Worm (Caenorhabditis elegans) whole organism, early embryonic: Measurements from ENCODE around the gene srj-32.
"Not testable (repeated sequence)": the region's sequence is repeated elsewhere in the genome, so short reads cannot be mapped to it uniquely, and the experiment has no call there.

ENCODE experiments used
- B0310.2 ChIP-seq: sonication (generic microtip); optimal IDR thresholded peaks from 2 replicates; lab custom pipeline; 2016; ENCODE audit warnings: mild to moderate bottlenecking, missing genetic modification characterization, missing compliant biosample characterization
- F13C5.2 ChIP-seq: sonication (generic microtip); optimal IDR thresholded peaks from 2 replicates; lab custom pipeline; 2017; ENCODE audit warnings: mild to moderate bottlenecking, missing genetic modification characterization, inconsistent platforms, missing compliant biosample characterization
- aly-1 ChIP-seq: sonication (generic microtip); optimal IDR thresholded peaks from 2 replicates; lab custom pipeline; 2016; ENCODE audit warnings: missing genetic modification characterization, missing compliant biosample characterization
- ama-1 ChIP-seq: fragments of 150-350 bp; optimal IDR thresholded peaks from 2 replicates; lab custom pipeline; 2014
- ceh-13 ChIP-seq: fragments of 200-800 bp; sonication (Bioruptor generic); optimal IDR thresholded peaks from 2 replicates; lab custom pipeline; 2018; ENCODE audit warnings: mild to moderate bottlenecking, missing genetic modification characterization, missing compliant biosample characterization
- ceh-36 ChIP-seq: sonication (generic microtip); optimal IDR thresholded peaks from 2 replicates; lab custom pipeline; 2016; ENCODE audit warnings: missing genetic modification characterization, inconsistent platforms, missing compliant biosample characterization
- ets-7 ChIP-seq: sonication (generic microtip); optimal IDR thresholded peaks from 2 replicates; lab custom pipeline; 2016; ENCODE audit warnings: missing genotype, missing genetic modification characterization, missing compliant biosample characterization
- flt-1 ChIP-seq: fragments of 200-800 bp; sonication (Bioruptor generic); IDR thresholded peaks from 2 replicates; pipeline ENCODE4 v1.3.6; 2022; ENCODE audit warnings: missing genetic modification characterization, missing compliant biosample characterization
- hmbx-1 ChIP-seq: sonication (generic microtip); optimal IDR thresholded peaks from 2 replicates; lab custom pipeline; 2016; ENCODE audit warnings: mild to moderate bottlenecking, missing genetic modification characterization, missing compliant biosample characterization
- hmg-4 ChIP-seq: fragments of 200-800 bp; sonication (Bioruptor generic); optimal IDR thresholded peaks from 2 replicates; lab custom pipeline; 2018; ENCODE audit warnings: mild to moderate bottlenecking, missing genetic modification characterization, missing compliant biosample characterization
- hnd-1 ChIP-seq: sonication (generic microtip); optimal IDR thresholded peaks from 2 replicates; lab custom pipeline; 2016; ENCODE audit warnings: missing genetic modification characterization, missing compliant biosample characterization
- pes-1 ChIP-seq: fragments of 200-800 bp; sonication (Bioruptor generic); IDR thresholded peaks from 2 replicates; pipeline ENCODE4 v1.3.6; 2022; ENCODE audit warnings: missing genetic modification reagents, missing genetic modification characterization, missing compliant biosample characterization
- scrt-1 ChIP-seq: fragments of 200-800 bp; sonication (Bioruptor generic); IDR thresholded peaks from 2 replicates; pipeline ENCODE4 v1.3.6; 2022; ENCODE audit warnings: missing genetic modification characterization, missing compliant biosample characterization
- sea-1 ChIP-seq: fragments of 200-800 bp; sonication (Bioruptor generic); conservative IDR thresholded peaks from 2 replicates; pipeline ENCODE4 v1.3.6; 2022; ENCODE audit warnings: missing genetic modification characterization, missing compliant biosample characterization
- tbx-11 ChIP-seq: fragments of 200-800 bp; sonication (Bioruptor generic); IDR thresholded peaks from 2 replicates; pipeline ENCODE4 v1.3.6; 2022; ENCODE audit warnings: missing genetic modification characterization, missing compliant biosample characterization
- tbx-37 ChIP-seq: fragments of 200-800 bp; sonication (Bioruptor generic); conservative IDR thresholded peaks from 2 replicates; pipeline ENCODE4 v1.3.6; 2022; ENCODE audit warnings: missing genetic modification reagents, missing genetic modification characterization, missing compliant biosample characterization
- tra-4 ChIP-seq: sonication (generic microtip); optimal IDR thresholded peaks from 2 replicates; lab custom pipeline; 2017; ENCODE audit warnings: missing genetic modification characterization, missing compliant biosample characterization

The srj-32 gene

DNA sequence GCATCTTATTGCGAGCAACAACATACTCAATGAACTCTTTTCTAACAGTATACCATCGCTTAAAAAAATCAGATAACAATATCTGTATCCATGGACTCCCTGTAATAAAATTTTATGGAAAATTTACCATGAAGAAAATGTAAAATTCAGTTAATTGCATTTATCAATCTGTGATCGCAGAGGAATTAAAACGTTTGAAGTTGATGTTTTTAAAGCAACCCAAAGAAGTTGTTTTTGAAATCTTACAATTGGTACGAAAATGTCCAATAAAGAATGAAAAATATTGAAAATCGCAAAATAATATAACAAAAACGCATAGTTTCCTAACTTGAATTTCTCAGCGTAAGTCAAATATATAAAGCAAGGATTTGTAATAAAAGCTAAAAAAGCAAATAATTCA lies at the start of gene srj-32:
srj-32 (minus strand) TSS at position 101 of the 400 bp plus-strand sequence.
- no peak for TF ChIP-seq hnd-1 (tag; lab: Kevin White, UChicago)
- TF ChIP-seq scrt-1 = no peak
- TF ChIP-seq tbx-37 (GFP tag; lab: Robert Waterston, UW) = no peak
- TF ChIP-seq F13C5.2 (tag; lab: Kevin White, UChicago) = no peak
- TF ChIP-seq flt-1 (GFP tag; lab: Robert Waterston, UW) = no peak
- no peak for TF ChIP-seq ceh-13 (GFP tag; lab: Kevin White, UChicago)
- no peak for TF ChIP-seq pes-1
- TF ChIP-seq ama-1 (lab: Kevin White, UChicago) = no peak
- TF ChIP-seq B0310.2 (tag; lab: Kevin White, UChicago) = no peak
- TF ChIP-seq hmg-4 (GFP tag; lab: Kevin White, UChicago) = no peak

DNA sequence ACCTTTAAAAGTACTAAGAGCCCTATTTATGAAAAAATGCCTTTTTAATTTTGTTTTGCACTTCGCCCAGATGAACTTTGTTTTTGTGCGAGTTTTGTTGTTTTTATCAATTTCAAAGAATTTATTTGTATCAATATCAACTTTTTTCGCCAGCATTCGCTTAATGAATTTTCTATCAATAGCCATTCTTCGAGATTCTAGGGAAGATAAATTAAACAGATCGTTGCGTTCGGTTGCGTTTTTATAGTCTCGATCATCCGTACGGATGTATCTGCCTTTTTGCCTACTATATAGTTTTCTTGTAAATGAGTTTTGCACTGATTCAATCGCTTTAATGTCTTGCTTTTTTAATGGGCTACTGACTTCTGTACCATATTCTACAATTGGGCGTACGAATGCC lies 48.3 kb upstream of the srj-32 start, which contains the start of gene nhr-147:
nhr-147 (plus strand) TSS at position 301 of the 400 bp plus-strand sequence.
- TF ChIP-seq ceh-36 (tag; lab: Kevin White, UChicago); tbx-37 (GFP tag; lab: Robert Waterston, UW); ama-1 (lab: Kevin White, UChicago): not testable (repeated sequence)

DNA sequence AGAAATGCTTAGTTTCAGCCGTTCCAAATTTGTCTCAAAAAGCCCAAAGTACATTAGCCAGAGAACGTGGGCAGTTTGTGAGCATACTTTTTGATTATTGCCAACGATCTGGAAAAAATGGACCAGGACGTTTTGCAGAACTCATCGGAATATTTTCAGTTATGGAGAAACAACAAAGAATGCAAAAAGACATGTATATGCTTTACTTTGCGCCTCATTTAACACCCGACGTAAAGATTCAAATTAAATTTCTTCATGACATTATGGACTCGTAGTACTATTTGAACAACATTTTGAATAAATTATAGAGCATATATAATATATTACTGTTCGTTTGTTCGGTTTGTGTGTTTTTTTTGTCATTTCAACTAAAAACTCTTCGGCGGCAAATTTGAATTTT lies 46.4 kb upstream of the srj-32 start, which contains the start of gene srh-244:
srh-244 (plus strand) TSS at position 301 of the 400 bp plus-strand sequence.
- no peak for TF ChIP-seq aly-1 (tag; lab: Kevin White, UChicago)
- TF ChIP-seq ceh-13 (GFP tag; lab: Kevin White, UChicago) = no peak
- TF ChIP-seq tbx-11 = no peak
- no peak for TF ChIP-seq hmg-4 (GFP tag; lab: Kevin White, UChicago)
- no peak for TF ChIP-seq hmbx-1

DNA sequence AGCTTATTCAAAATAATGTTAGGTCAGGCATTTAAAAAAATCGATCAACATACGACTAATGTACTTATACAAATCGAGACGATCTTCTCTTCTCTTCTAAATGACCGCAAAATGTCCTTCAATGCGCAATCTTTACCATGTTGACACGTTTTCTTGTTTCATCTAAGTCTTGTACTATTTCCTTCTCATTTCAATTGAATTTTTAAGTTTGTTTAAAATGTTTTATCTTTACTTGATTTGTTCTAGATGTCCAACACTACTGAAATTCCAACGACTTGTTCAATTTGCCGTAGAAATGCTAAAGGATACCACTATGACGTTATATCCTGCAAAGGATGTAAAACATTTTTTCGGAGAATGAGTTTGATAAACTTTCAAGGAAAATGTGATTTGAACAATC lies 44.8 kb upstream of the srj-32 start, which contains the start of the genes nhr-263 and nhr-148:
nhr-263 (minus strand) TSS at position 101 of the 400 bp plus-strand sequence.
nhr-148 (plus strand) TSS at position 215 of the 400 bp plus-strand sequence.
- TF ChIP-seq tbx-11 (no peak), ceh-13 (GFP tag; lab: Kevin White, UChicago) (no peak), scrt-1 (no peak), F13C5.2 (tag; lab: Kevin White, UChicago) (no peak), ama-1 (lab: Kevin White, UChicago) (no peak), hmbx-1 (no peak), tbx-37 (GFP tag; lab: Robert Waterston, UW) (no peak), sea-1 (no peak), hmg-4 (GFP tag; lab: Kevin White, UChicago) (no peak), ceh-36 (tag; lab: Kevin White, UChicago) (no peak)

DNA sequence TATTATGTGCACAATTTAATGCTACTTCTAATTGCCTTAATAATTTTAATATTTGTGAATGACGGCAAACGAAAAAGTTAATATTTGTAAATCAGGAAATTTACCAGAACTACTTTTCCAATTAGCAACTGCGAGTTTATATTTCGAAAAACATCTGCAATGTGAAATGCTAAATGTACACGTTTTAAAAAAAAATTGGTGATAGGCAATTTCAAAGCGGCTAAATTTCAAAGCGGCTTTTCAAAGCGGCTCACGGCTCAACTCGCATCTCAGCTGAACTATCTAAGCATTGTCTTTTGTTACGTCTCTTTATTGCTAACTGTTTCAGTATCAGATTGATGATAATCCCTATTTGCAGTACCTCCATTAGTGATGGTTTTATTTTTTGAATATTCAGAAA lies 42.7 kb upstream of the srj-32 start, which contains the start of gene srh-187:
srh-187 (minus strand) TSS at position 101 of the 400 bp plus-strand sequence.
- TF ChIP-seq B0310.2 (tag; lab: Kevin White, UChicago) = no peak
- TF ChIP-seq aly-1 (tag; lab: Kevin White, UChicago) = no peak
- TF ChIP-seq hmg-4 (GFP tag; lab: Kevin White, UChicago) = no peak
- TF ChIP-seq flt-1 (GFP tag; lab: Robert Waterston, UW) = no peak
- TF ChIP-seq hnd-1 (tag; lab: Kevin White, UChicago) = no peak
- no peak for TF ChIP-seq hmbx-1
- no peak for TF ChIP-seq ceh-13 (GFP tag; lab: Kevin White, UChicago)
- no peak for TF ChIP-seq ets-7 (tag; lab: Kevin White, UChicago)
- no peak for TF ChIP-seq scrt-1
- TF ChIP-seq tra-4 (tag; lab: Kevin White, UChicago) = no peak

DNA sequence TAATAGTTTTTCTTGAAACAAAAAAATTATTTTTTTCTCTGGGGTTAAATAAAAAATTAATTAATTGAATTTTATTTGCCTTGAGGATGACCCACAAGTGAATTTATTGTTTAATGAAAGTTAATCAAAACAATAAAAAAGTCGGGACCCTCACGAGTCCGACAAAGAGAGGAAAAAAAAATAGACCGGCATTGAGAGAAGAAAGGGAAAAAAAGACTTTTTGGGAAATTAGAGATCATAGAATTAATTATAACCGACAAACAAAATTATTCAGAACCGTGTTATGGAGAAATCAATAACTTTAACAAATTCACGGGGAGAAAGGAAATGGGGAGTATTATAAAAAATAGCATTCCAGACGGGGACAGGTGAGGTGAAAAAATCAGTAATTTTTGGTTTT lies 40.1 kb upstream of the srj-32 start, which contains the start of gene F10G2.7:
F10G2.7 (minus strand) TSS at position 101 of the 400 bp plus-strand sequence.
- TF ChIP-seq hmbx-1; F13C5.2 (tag; lab: Kevin White, UChicago); ama-1 (lab: Kevin White, UChicago): not testable (repeated sequence)

DNA sequence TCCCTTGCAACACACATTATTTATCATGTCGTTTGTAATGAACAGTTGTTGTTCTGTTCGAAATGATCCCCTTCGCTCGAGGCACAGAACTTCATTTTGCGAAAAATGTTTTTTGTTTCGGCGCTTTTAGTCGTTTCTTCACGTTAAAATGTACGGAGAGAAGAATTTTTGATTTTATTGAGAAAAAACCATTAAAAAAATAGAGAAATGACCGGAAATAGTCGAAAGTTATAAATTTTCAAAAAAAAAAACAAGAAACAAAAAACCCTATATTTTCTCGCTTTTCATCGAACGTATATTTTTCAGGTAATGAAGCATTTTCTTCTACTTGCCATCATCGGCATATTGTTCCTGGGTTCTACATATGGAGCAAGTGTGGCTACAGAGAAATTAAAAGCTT lies 35.1 kb upstream of the srj-32 start, which contains the start of gene F10G2.1:
F10G2.1 (plus strand) TSS at position 301 of the 400 bp plus-strand sequence.
- TF ChIP-seq F13C5.2 (tag; lab: Kevin White, UChicago) (no peak), tbx-37 (GFP tag; lab: Robert Waterston, UW) (no peak), pes-1 (no peak), ceh-13 (GFP tag; lab: Kevin White, UChicago) (no peak), hnd-1 (tag; lab: Kevin White, UChicago) (no peak), tbx-11 (no peak), tra-4 (tag; lab: Kevin White, UChicago) (no peak), hmg-4 (GFP tag; lab: Kevin White, UChicago) (no peak), ama-1 (lab: Kevin White, UChicago) (no peak), aly-1 (tag; lab: Kevin White, UChicago) (no peak), ceh-36 (tag; lab: Kevin White, UChicago) (no peak), flt-1 (GFP tag; lab: Robert Waterston, UW) (no peak), hmbx-1 (no peak), ets-7 (tag; lab: Kevin White, UChicago) (no peak), sea-1 (no peak), scrt-1 (no peak), B0310.2 (tag; lab: Kevin White, UChicago) (no peak)

DNA sequence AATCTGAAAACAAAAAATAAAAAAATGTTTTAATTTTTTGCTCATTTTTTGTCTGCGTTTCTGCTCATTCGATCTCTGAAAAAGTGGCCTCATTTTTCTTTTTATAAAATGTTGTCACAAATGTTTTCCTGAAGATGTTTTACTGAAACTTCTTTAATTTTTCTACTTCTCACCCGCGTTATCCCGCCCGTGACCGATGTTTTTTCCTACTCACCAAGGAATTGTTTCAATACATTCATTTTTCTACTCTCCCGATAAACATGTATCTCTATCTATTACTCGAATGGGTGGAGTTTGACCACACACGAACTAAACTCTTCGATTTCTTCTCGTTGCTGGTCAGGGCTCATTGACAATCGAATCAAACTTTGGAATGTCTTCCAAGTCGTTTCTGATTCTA lies 33.7 kb upstream of the srj-32 start, which contains the start of gene F10G2.2:
F10G2.2 (plus strand) TSS at position 301 of the 400 bp plus-strand sequence.
- TF ChIP-seq pes-1 (no peak), hmbx-1 (no peak), ets-7 (tag; lab: Kevin White, UChicago) (no peak)
